Worm (Caenorhabditis elegans) whole organism, L4 larva: ENCODE measurements around the gene srpa-68.

Experiments used
- arid-1 ChIP-seq: fragments of 200-800 bp; sonication (Bioruptor generic); conservative IDR thresholded peaks from 2 replicates; pipeline ENCODE4 v1.3.6; 2022; ENCODE audit warnings: missing genetic modification reagents, missing genetic modification characterization, missing compliant biosample characterization
- dpl-1 ChIP-seq: fragments of 150-350 bp; optimal IDR thresholded peaks from 2 replicates; lab custom pipeline; 2014; ENCODE audit warnings: missing biosample characterization, missing genetic modification reagents, missing genetic modification characterization
- lin-13 ChIP-seq: fragments of 150-350 bp; optimal IDR thresholded peaks from 2 replicates; lab custom pipeline; 2014; ENCODE audit warnings: missing biosample characterization, missing genetic modification reagents, missing genetic modification characterization
- lin-15B ChIP-seq: fragments of 150-350 bp; sonication (generic microtip); optimal IDR thresholded peaks from 3 replicates; lab custom pipeline; 2014; ENCODE audit warnings: missing biosample characterization, missing genetic modification characterization
- sdz-12 ChIP-seq: fragments of 200-800 bp; sonication (Bioruptor generic); optimal IDR thresholded peaks from 2 replicates; lab custom pipeline; 2018; ENCODE audit warnings: mild to moderate bottlenecking, missing genetic modification characterization, missing compliant biosample characterization
- unc-130 ChIP-seq: sonication (generic microtip); optimal IDR thresholded peaks from 2 replicates; lab custom pipeline; 2016; ENCODE audit warnings: missing genetic modification reagents, missing genetic modification characterization, missing compliant biosample characterization
- zfp-3 ChIP-seq: fragments of 200-800 bp; sonication (Bioruptor generic); conservative IDR thresholded peaks from 2 replicates; pipeline ENCODE4 v1.3.6; 2022; ENCODE audit warnings: missing genetic modification reagents, missing genetic modification characterization, missing compliant biosample characterization

- TF ChIP-seq zfp-3: no peak
- no peak for TF ChIP-seq sdz-12 (GFP tag; lab: Kevin White, UChicago)
- no peak for TF ChIP-seq lin-15B (tag; lab: Kevin White, UChicago)
- no peak for TF ChIP-seq arid-1
- TF ChIP-seq dpl-1 (GFP tag; lab: Kevin White, UChicago): no peak
- no peak for TF ChIP-seq lin-13
- no peak for TF ChIP-seq unc-130 (GFP tag; lab: Kevin White, UChicago)
These were observed 40.4 kb downstream of the srpa-68 start, which contains the start of gene T04H1.5 for ce11 chrV:12251041-12251440.
